Worm (Caenorhabditis elegans): ENCODE results near the gene rsp-1.

- TF ChIP-seq W03F9.2 (tag; optimal IDR thresholded peaks at IDR 0.05) (no peak), him-1 (tag; optimal IDR thresholded peaks at IDR 0.05) (no peak), dao-5 (tag; optimal IDR thresholded peaks at IDR 0.05) (no peak)
Measured at ce11 chrII:11450882-11451281, 2.3 kb upstream of the rsp-1 start.

Data from whole organism, L4/young adult.